Fruit fly (Drosophila melanogaster): ENCODE measurements around the gene CG14218.

- no peak for TF ChIP-seq ttk (optimal IDR thresholded peaks at IDR 0.05)
- no peak for TF ChIP-seq h (optimal IDR thresholded peaks at IDR 0.05)
- no peak for TF ChIP-seq insv (optimal IDR thresholded peaks at IDR 0.05)
- TF ChIP-seq psq (optimal IDR thresholded peaks at IDR 0.05) = no peak
These were observed 2.7 kb downstream of the CG14218 start for dm6 chrX:19578908-19579647.
